Fruit fly (Drosophila melanogaster) whole organism, embryonic: Measurements from ENCODE around the gene kairos.
A peak's percentile ranks its signal among the peaks of the same experiment; 100 is the strongest.

Experiments
- Abd-B ChIP-seq: fragments of 200-800 bp; sonication (Bioruptor generic); optimal IDR thresholded peaks from 2 replicates; lab custom pipeline; 2018; ENCODE audit warnings: missing biosample characterization, mild to moderate bottlenecking, missing genetic modification characterization, moderate library complexity
- Aef1 ChIP-seq: fragments of 200-800 bp; sonication (Bioruptor generic); IDR thresholded peaks from 3 replicates; pipeline ENCODE4 v1.3.6; 2022; ENCODE audit warnings: missing biosample characterization, missing genetic modification characterization
- Awh ChIP-seq: fragments of 200-800 bp; sonication (Bioruptor generic); IDR thresholded peaks from 2 replicates; pipeline ENCODE4, ENCODE4 v1.3.6; 2022; ENCODE audit warnings: missing biosample characterization, missing genetic modification characterization
- Bdp1 ChIP-seq: fragments of 200-800 bp; sonication (Bioruptor generic); optimal IDR thresholded peaks from 3 replicates; lab custom pipeline; 2016; ENCODE audit warnings: missing biosample characterization, missing genetic modification characterization
- CG11398 ChIP-seq: fragments of 200-800 bp; sonication (Bioruptor generic); optimal IDR thresholded peaks from 2 replicates; lab custom pipeline; 2016; ENCODE audit warnings: missing biosample characterization, missing genetic modification characterization
- CG11723 ChIP-seq: fragments of 200-800 bp; sonication (Bioruptor generic); optimal IDR thresholded peaks from 2 replicates; lab custom pipeline; 2017; ENCODE audit warnings: missing biosample characterization, mild to moderate bottlenecking, missing genetic modification characterization
- CG13287 ChIP-seq: fragments of 200-800 bp; sonication (Bioruptor generic); IDR thresholded peaks from 2 replicates; pipeline ENCODE4 v1.3.6; 2022; ENCODE audit warnings: missing biosample characterization, missing genetic modification characterization; ENCODE audit not compliant: partially characterized antibody
- CG13775 ChIP-seq: fragments of 200-800 bp; sonication (Bioruptor generic); optimal IDR thresholded peaks from 3 replicates; lab custom pipeline; 2017; ENCODE audit warnings: missing biosample characterization, mild to moderate bottlenecking, missing genetic modification characterization
- CG14014 ChIP-seq: fragments of 200-800 bp; sonication (Bioruptor generic); IDR thresholded peaks from 2 replicates; pipeline ENCODE4 v1.3.6; 2022; ENCODE audit warnings: missing biosample characterization, missing genetic modification characterization
- CG15073 ChIP-seq: fragments of 200-800 bp; sonication (Bioruptor generic); optimal IDR thresholded peaks from 2 replicates; lab custom pipeline; 2016; ENCODE audit warnings: missing biosample characterization, missing genetic modification characterization
- CG15269 ChIP-seq: fragments of 200-800 bp; sonication (Bioruptor generic); optimal IDR thresholded peaks from 2 replicates; lab custom pipeline; 2018; ENCODE audit warnings: missing biosample characterization, mild to moderate bottlenecking, missing genetic modification characterization, moderate library complexity
- CG15514 ChIP-seq: fragments of 200-800 bp; sonication (Bioruptor generic); optimal IDR thresholded peaks from 3 replicates; lab custom pipeline; 2017; ENCODE audit warnings: missing biosample characterization, missing genetic modification characterization, mild to moderate bottlenecking, moderate library complexity, missing genetic modification reagents
- CG17186 ChIP-seq: fragments of 200-800 bp; sonication (Bioruptor generic); optimal IDR thresholded peaks from 3 replicates; lab custom pipeline; 2017; ENCODE audit warnings: missing biosample characterization, missing genetic modification reagents, missing genetic modification characterization
- CG17912 ChIP-seq: fragments of 200-800 bp; sonication (Bioruptor generic); optimal IDR thresholded peaks from 2 replicates; lab custom pipeline; 2018; ENCODE audit warnings: missing biosample characterization, mild to moderate bottlenecking, missing genetic modification characterization
- CG18011 ChIP-seq: fragments of 200-800 bp; sonication (Bioruptor generic); optimal IDR thresholded peaks from 2 replicates; lab custom pipeline; 2017; ENCODE audit warnings: missing biosample characterization, missing genetic modification characterization, mild to moderate bottlenecking, moderate library complexity, missing genotype
- CG2199 ChIP-seq: fragments of 200-800 bp; sonication (Bioruptor generic); IDR thresholded peaks from 3 replicates; pipeline ENCODE4 v1.3.6; 2022; ENCODE audit warnings: missing biosample characterization, missing genetic modification characterization
- CG30403 ChIP-seq: fragments of 200-800 bp; sonication (Bioruptor generic); optimal IDR thresholded peaks from 3 replicates; lab custom pipeline; 2016; ENCODE audit warnings: missing biosample characterization, missing genetic modification characterization
- CG3065 ChIP-seq: fragments of 200-800 bp; sonication (Bioruptor generic); optimal IDR thresholded peaks from 2 replicates; lab custom pipeline; 2016; ENCODE audit warnings: missing biosample characterization, missing genetic modification characterization
- CG3995 ChIP-seq: fragments of 200-800 bp; sonication (Bioruptor generic); optimal IDR thresholded peaks from 3 replicates; lab custom pipeline; 2016; ENCODE audit warnings: missing biosample characterization, missing genetic modification characterization
- CG6254 ChIP-seq: fragments of 200-800 bp; sonication (Bioruptor generic); optimal IDR thresholded peaks from 3 replicates; lab custom pipeline; 2017; ENCODE audit warnings: mild to moderate bottlenecking, missing biosample characterization, missing genetic modification reagents, missing genetic modification characterization
- CG6689 ChIP-seq: fragments of 200-800 bp; sonication (Bioruptor generic); IDR thresholded peaks from 2 replicates; pipeline ENCODE4 v1.3.6; 2022; ENCODE audit warnings: missing biosample characterization, missing genetic modification characterization
- CG7271 ChIP-seq: fragments of 200-800 bp; sonication (Bioruptor generic); optimal IDR thresholded peaks from 2 replicates; lab custom pipeline; 2018; ENCODE audit warnings: missing biosample characterization, mild to moderate bottlenecking, missing genetic modification characterization, moderate library complexity
- CG8281 ChIP-seq: fragments of 200-800 bp; sonication (Bioruptor generic); optimal IDR thresholded peaks from 2 replicates; lab custom pipeline; 2018; ENCODE audit warnings: missing biosample characterization, mild to moderate bottlenecking, missing genetic modification characterization, moderate library complexity
- CG9727 ChIP-seq: fragments of 200-800 bp; sonication (Bioruptor generic); optimal IDR thresholded peaks from 3 replicates; lab custom pipeline; 2017; ENCODE audit warnings: missing biosample characterization, mild to moderate bottlenecking, missing genetic modification characterization
- CHES-1-like ChIP-seq: fragments of 200-800 bp; sonication (Bioruptor generic); optimal IDR thresholded peaks from 2 replicates; lab custom pipeline; 2016; ENCODE audit warnings: missing biosample characterization, missing genetic modification characterization
- CTCF ChIP-seq: fragments of 200-800 bp; sonication (Bioruptor generic); optimal IDR thresholded peaks from 2 replicates; lab custom pipeline; 2017; ENCODE audit warnings: missing biosample characterization, mild to moderate bottlenecking, missing genetic modification characterization, moderate library complexity
- CkIIα-i1 ChIP-seq: fragments of 200-800 bp; sonication (Bioruptor generic); IDR thresholded peaks from 2 replicates; pipeline ENCODE4 v1.3.6; 2022; ENCODE audit warnings: missing biosample characterization, missing genetic modification characterization
- E2f2 ChIP-seq: fragments of 200-800 bp; sonication (Bioruptor generic); IDR thresholded peaks from 2 replicates; pipeline ENCODE4 v1.3.6; 2022; ENCODE audit warnings: missing biosample characterization, missing genetic modification characterization
- HmgZ ChIP-seq: fragments of 200-800 bp; sonication (Bioruptor generic); optimal IDR thresholded peaks from 2 replicates; lab custom pipeline; 2018; ENCODE audit warnings: missing biosample characterization, mild to moderate bottlenecking, missing genetic modification characterization
- Hr78 ChIP-seq, 2 experiments: fragments of 200-800 bp in 1 of 2; fragments of >200 bp in 1 of 2; sonication (Bioruptor generic) in 1 of 2; optimal IDR thresholded peaks; 2 replicates each; lab custom pipeline; 2017 to 2019; ENCODE audit warnings: missing biosample characterization in 2 of 2, missing genetic modification characterization in 2 of 2, mild to moderate bottlenecking in 1 of 2, moderate library complexity in 1 of 2
- Hsf ChIP-seq: fragments of 200-800 bp; sonication (Bioruptor generic); optimal IDR thresholded peaks from 3 replicates; lab custom pipeline; 2016; ENCODE audit warnings: missing biosample characterization, missing genetic modification characterization
- Jarid2 ChIP-seq: fragments of 200-800 bp; sonication (Bioruptor generic); optimal IDR thresholded peaks from 3 replicates; lab custom pipeline; 2017; ENCODE audit warnings: mild to moderate bottlenecking, missing biosample characterization, missing genetic modification reagents, missing genetic modification characterization
- Lhr ChIP-seq: fragments of 200-800 bp; sonication (Bioruptor generic); optimal IDR thresholded peaks from 3 replicates; lab custom pipeline; 2017; ENCODE audit warnings: mild to moderate bottlenecking, missing biosample characterization, missing genetic modification reagents, missing genetic modification characterization
- MBD-R2 ChIP-seq: fragments of 200-800 bp; sonication (Bioruptor generic); IDR thresholded peaks from 2 replicates; pipeline ENCODE4 v1.3.6; 2022; ENCODE audit warnings: missing biosample characterization, missing genetic modification characterization
- NC2β ChIP-seq: fragments of 200-800 bp; sonication (Bioruptor generic); optimal IDR thresholded peaks from 2 replicates; lab custom pipeline; 2016; ENCODE audit warnings: missing biosample characterization, missing genetic modification characterization
- Pdp1 ChIP-seq, 2 experiments: fragments of 200-800 bp; sonication (Bioruptor generic); optimal IDR thresholded peaks; 3 replicates each; lab custom pipeline; 2016; ENCODE audit warnings: missing biosample characterization in 2 of 2, missing genetic modification characterization in 2 of 2, mild to moderate bottlenecking in 1 of 2, moderate library complexity in 1 of 2
- Xbp1 ChIP-seq: fragments of 200-800 bp; sonication (Bioruptor generic); optimal IDR thresholded peaks from 3 replicates; lab custom pipeline; 2016; ENCODE audit warnings: missing biosample characterization, mild to moderate bottlenecking, missing genetic modification characterization
- dysf ChIP-seq: fragments of 200-800 bp; sonication (Bioruptor generic); IDR thresholded peaks from 3 replicates; pipeline ENCODE4 v1.3.6; 2022; ENCODE audit warnings: missing biosample characterization, missing genetic modification characterization
- ewg ChIP-seq: fragments of 200-800 bp; sonication (Bioruptor generic); optimal IDR thresholded peaks from 3 replicates; lab custom pipeline; 2017; ENCODE audit warnings: mild to moderate bottlenecking, missing biosample characterization, missing genetic modification reagents, missing genetic modification characterization
- gsb ChIP-seq: fragments of 200-800 bp; sonication (Bioruptor generic); IDR thresholded peaks from 2 replicates; pipeline ENCODE4 v1.3.6; 2022; ENCODE audit warnings: missing biosample characterization, missing genetic modification characterization
- gsb-n ChIP-seq: fragments of 200-800 bp; sonication (Bioruptor generic); optimal IDR thresholded peaks from 3 replicates; lab custom pipeline; 2018; ENCODE audit warnings: missing biosample characterization, mild to moderate bottlenecking, missing genetic modification characterization
- h ChIP-seq: fragments of >200 bp; optimal IDR thresholded peaks from 2 replicates; lab custom pipeline; 2017
- ham ChIP-seq: fragments of 200-800 bp; sonication (Bioruptor generic); IDR thresholded peaks from 2 replicates; pipeline ENCODE4 v1.3.6; 2022; ENCODE audit warnings: missing biosample characterization, missing genetic modification characterization
- hth ChIP-seq: fragments of >200 bp; optimal IDR thresholded peaks from 2 replicates; lab custom pipeline; 2017; ENCODE audit warnings: inconsistent platforms
- kay ChIP-seq: fragments of 200-800 bp; sonication (Bioruptor generic); optimal IDR thresholded peaks from 2 replicates; lab custom pipeline; 2016; ENCODE audit warnings: missing biosample characterization, missing genetic modification characterization
- psq ChIP-seq: fragments of 200-800 bp; sonication (Bioruptor generic); optimal IDR thresholded peaks from 2 replicates; lab custom pipeline; 2017; ENCODE audit warnings: missing biosample characterization, missing genetic modification characterization
- schlank ChIP-seq: fragments of 200-800 bp; sonication (Bioruptor generic); optimal IDR thresholded peaks from 2 replicates; lab custom pipeline; 2018; ENCODE audit warnings: missing biosample characterization, mild to moderate bottlenecking, missing genetic modification characterization
- seq ChIP-seq: fragments of 200-800 bp; sonication (Bioruptor generic); IDR thresholded peaks from 2 replicates; pipeline ENCODE4 v1.3.6; 2022; ENCODE audit warnings: missing biosample characterization, missing genetic modification characterization
- shn ChIP-seq: fragments of 200-800 bp; sonication (Bioruptor generic); optimal IDR thresholded peaks from 3 replicates; lab custom pipeline; 2016; ENCODE audit warnings: missing biosample characterization, missing genetic modification characterization
- slbo ChIP-seq: fragments of 200-800 bp; sonication (Bioruptor generic); IDR thresholded peaks from 2 replicates; pipeline ENCODE4 v1.3.6; 2022; ENCODE audit warnings: missing biosample characterization, missing genetic modification characterization
- twi ChIP-seq: fragments of 200-800 bp; optimal IDR thresholded peaks from 2 replicates; lab custom pipeline; 2019; ENCODE audit warnings: missing biosample characterization, mild to moderate bottlenecking, missing genetic modification characterization, moderate library complexity

Gene kairos

dm6 chrX:18341014-18341413, 15.0 kb downstream of the kairos start (continued):
- no peak for TF ChIP-seq CG6689
- no peak for TF ChIP-seq Awh

- no peak for TF ChIP-seq CG17186 (GFP tag; lab: Kevin White, UChicago)
- TF ChIP-seq Bdp1 (GFP tag; lab: Kevin White, UChicago) = no peak
- no peak for TF ChIP-seq seq (GFP tag; lab: Robert Waterston, UW)
- no peak for TF ChIP-seq CG13775
- TF ChIP-seq slbo (GFP tag; lab: Robert Waterston, UW) = peak; percentile 57
- no peak for TF ChIP-seq gsb-n (tag; lab: Kevin White, UChicago)
- no peak for TF ChIP-seq CG11723
- peak; percentile 5 for TF ChIP-seq Hsf (GFP tag; lab: Kevin White, UChicago)
- peak in 1 of 2 experiments; percentile 78 for TF ChIP-seq Pdp1 (GFP tag; optimal IDR thresholded peaks at IDR 0.05; lab: Kevin White, UChicago)
- no peak for TF ChIP-seq h (lab: Kevin White, UChicago)
- TF ChIP-seq MBD-R2 (GFP tag; lab: Robert Waterston, UW) = 0 out of 2 replicates have a peak, but pooled peaks have one; percentile 11
- no peak for TF ChIP-seq dysf (GFP tag; lab: Robert Waterston, UW)
- TF ChIP-seq CG9727 (GFP tag; lab: Kevin White, UChicago) = no peak
- no peak for TF ChIP-seq CG3065
- no peak for TF ChIP-seq psq
- no peak for TF ChIP-seq gsb (GFP tag; lab: Robert Waterston, UW)
- no peak for TF ChIP-seq CG13287 (GFP tag; lab: Robert Waterston, UW)
- TF ChIP-seq CG2199 (GFP tag; lab: Robert Waterston, UW) = peak; percentile 94; the same call in 2 of the 3 replicates
- TF ChIP-seq Aef1 = no peak
- peak; percentile 58 for TF ChIP-seq CTCF (GFP tag; lab: Kevin White, UChicago)
- no peak for TF ChIP-seq CHES-1-like (GFP tag; lab: Kevin White, UChicago)
- no peak for TF ChIP-seq twi (tag; lab: Kevin White, UChicago)
- no peak for TF ChIP-seq CG6254 (GFP tag; lab: Kevin White, UChicago)
- no peak for TF ChIP-seq CG17912 (GFP tag; lab: Kevin White, UChicago)
- TF ChIP-seq CG15073 (GFP tag; lab: Kevin White, UChicago) = peak; percentile 99
- no peak for TF ChIP-seq ham (GFP tag; lab: Robert Waterston, UW)
- peak; percentile 7 for TF ChIP-seq CG30403
- TF ChIP-seq HmgZ (tag; lab: Kevin White, UChicago) = peak; percentile 11
- no peak for TF ChIP-seq Lhr (GFP tag; lab: Kevin White, UChicago)
- TF ChIP-seq CG7271 (tag; lab: Kevin White, UChicago) = no peak
- TF ChIP-seq CG3995 (GFP tag; lab: Kevin White, UChicago) = peak; percentile 59
- no peak for TF ChIP-seq CG11398 (GFP tag; lab: Kevin White, UChicago)
- no peak for TF ChIP-seq schlank (tag; lab: Kevin White, UChicago)
- no peak for TF ChIP-seq CG15269 (tag; lab: Kevin White, UChicago)
- peak; percentile 6 for TF ChIP-seq CG15514 (GFP tag; lab: Kevin White, UChicago)
- TF ChIP-seq NC2β (GFP tag; lab: Kevin White, UChicago) = no peak
- peak; percentile 9 for TF ChIP-seq Xbp1 (GFP tag; lab: Kevin White, UChicago)
- TF ChIP-seq hth = no peak
- no peak for TF ChIP-seq shn (GFP tag; lab: Kevin White, UChicago)
- 0 out of 2 replicates have a peak, but pooled peaks have one; percentile 7 for TF ChIP-seq CG14014 (GFP tag; lab: Robert Waterston, UW)
- no peak for TF ChIP-seq Abd-B (GFP tag; lab: Kevin White, UChicago)
- no peak for TF ChIP-seq CkIIα-i1
- TF ChIP-seq E2f2 (GFP tag; lab: Robert Waterston, UW) = 0 out of 2 replicates have a peak, but pooled peaks have one; percentile 4
- no peak for TF ChIP-seq ewg (GFP tag; lab: Kevin White, UChicago)
- TF ChIP-seq CG8281 (tag; lab: Kevin White, UChicago) = no peak
- TF ChIP-seq kay (GFP tag; lab: Kevin White, UChicago) = no peak
- no peak for TF ChIP-seq CG18011 (GFP tag; lab: Kevin White, UChicago)
- peak; percentile 2 for TF ChIP-seq Jarid2 (GFP tag; lab: Kevin White, UChicago)
- TF ChIP-seq Hr78 (GFP tag; optimal IDR thresholded peaks at IDR 0.05; lab: Kevin White, UChicago) = peak in 1 of 2 experiments; percentile 56
Observed at dm6 chrX:18321358-18321757, 34.6 kb downstream of the kairos start.
